Fruit fly (Drosophila melanogaster): ENCODE results near the gene cue.

The cue gene

dm6 chr3L:1478998-1479680, 37.9 kb downstream of the cue start:
- peak; percentile 64 for TF ChIP-seq CG17801 (GFP tag; optimal IDR thresholded peaks at IDR 0.05; ENCODE audit: partially characterized antibody)

- TF ChIP-seq CG17801 (GFP tag; optimal IDR thresholded peaks at IDR 0.05; ENCODE audit: partially characterized antibody) = no peak
These were observed 39.8 kb downstream of the cue start, which contains the start of gene robl62A for dm6 chr3L:1477319-1477718. Gene robl62A (plus strand): TSS chr3L:1477619.

- no peak for TF ChIP-seq CG17801 (GFP tag; optimal IDR thresholded peaks at IDR 0.05; ENCODE audit: partially characterized antibody)
These were observed 41.9 kb downstream of the cue start, which contains the start of gene Ptp61F for dm6 chr3L:1475157-1475556. Gene Ptp61F (minus strand): TSS chr3L:1475257.

dm6 chr3L:1471960-1472359, 45.1 kb downstream of the cue start, which contains the start of gene Naa30B:
Gene Naa30B (minus strand): TSS chr3L:1472060.
- TF ChIP-seq CG17801 (GFP tag; optimal IDR thresholded peaks at IDR 0.05; ENCODE audit: partially characterized antibody) = no peak

DNA sequence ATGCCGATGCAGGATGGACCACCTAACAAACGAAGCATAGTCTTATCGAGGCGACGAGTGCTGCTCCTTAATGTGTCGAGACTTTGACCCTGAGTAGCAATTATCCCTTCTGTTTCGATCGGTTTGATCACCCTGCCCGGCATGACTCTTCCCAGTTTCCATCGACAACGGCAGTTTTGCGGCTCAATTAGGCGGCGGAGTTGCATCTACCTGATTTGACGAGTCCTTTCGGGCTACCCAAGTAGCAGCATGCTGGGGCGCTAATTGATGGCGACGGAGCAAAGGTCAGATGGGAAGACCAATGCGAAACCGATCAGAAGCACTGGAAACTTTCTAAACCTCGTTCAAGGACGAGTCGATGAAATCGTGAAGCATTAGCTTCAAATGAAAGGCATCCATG, 46.0 kb downstream of the cue start:
- TF ChIP-seq CG17801 (GFP tag; optimal IDR thresholded peaks at IDR 0.05; ENCODE audit: partially characterized antibody) = no peak

dm6 chr3L:1469241-1469640, 47.8 kb downstream of the cue start:
- TF ChIP-seq CG17801 (GFP tag; optimal IDR thresholded peaks at IDR 0.05; ENCODE audit: partially characterized antibody) = no peak

- no peak for TF ChIP-seq CG17801 (GFP tag; optimal IDR thresholded peaks at IDR 0.05; ENCODE audit: partially characterized antibody)
These were observed 52.6 kb downstream of the cue start for dm6 chr3L:1464465-1464864.

DNA sequence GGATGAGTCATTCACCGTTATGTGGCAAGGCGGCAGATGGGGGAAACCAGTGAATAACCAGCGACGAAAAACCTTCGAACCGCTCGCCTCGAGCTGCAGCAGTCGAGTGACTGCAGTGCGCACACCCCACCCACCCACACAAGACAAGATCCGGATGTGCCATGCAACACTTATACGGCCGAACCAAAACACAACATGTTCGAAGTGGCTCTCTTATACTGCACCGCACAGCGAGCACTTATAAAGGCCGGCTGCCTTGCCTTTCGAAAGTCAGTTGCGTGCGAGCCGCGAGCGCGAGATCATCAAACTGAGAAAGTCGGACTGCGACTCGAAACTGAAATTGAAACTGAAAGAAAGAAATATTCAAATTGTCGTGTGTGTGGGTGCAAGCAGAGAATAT, 53.5 kb downstream of the cue start, which contains the start of gene rho:
TSS of gene rho (plus strand) at position 265 of the 400 bp plus-strand sequence.
- peak; percentile 28 for TF ChIP-seq CG17801 (GFP tag; optimal IDR thresholded peaks at IDR 0.05; ENCODE audit: partially characterized antibody)

- TF ChIP-seq CG17801 (GFP tag; optimal IDR thresholded peaks at IDR 0.05; ENCODE audit: partially characterized antibody) = no peak
These were observed 55.2 kb downstream of the cue start for dm6 chr3L:1461831-1462230.

- no peak for TF ChIP-seq CG17801 (GFP tag; optimal IDR thresholded peaks at IDR 0.05; ENCODE audit: partially characterized antibody)
These were observed 58.9 kb downstream of the cue start for dm6 chr3L:1457998-1458728.

DNA sequence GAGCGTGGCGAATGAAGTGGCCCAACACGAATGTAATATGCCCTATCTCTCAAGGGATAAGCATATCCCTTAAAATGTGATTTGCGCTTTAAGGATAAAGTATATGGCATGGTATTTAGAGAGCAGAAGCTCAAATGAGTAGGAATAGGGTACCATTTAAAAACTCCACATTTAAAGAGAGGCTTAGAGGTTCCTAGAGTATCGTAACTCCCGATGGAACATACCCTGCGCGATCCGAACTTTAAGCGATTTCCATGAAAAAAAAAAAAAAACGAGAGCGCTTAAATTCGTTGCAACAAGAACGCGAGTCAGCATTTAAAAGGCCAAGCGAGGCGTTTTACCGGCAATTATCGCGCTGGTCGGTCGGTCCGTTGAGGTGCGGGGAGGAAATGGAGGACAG, 59.8 kb downstream of the cue start:
- TF ChIP-seq CG17801 (GFP tag; optimal IDR thresholded peaks at IDR 0.05; ENCODE audit: partially characterized antibody) = no peak

Data from ovary, adult (tissue).